Fruit fly (Drosophila melanogaster) whole organism, embryonic: ENCODE results near the gene CG31360.

Experiments used
- Abd-B ChIP-seq: fragments of 200-800 bp; sonication (Bioruptor generic); optimal IDR thresholded peaks from 2 replicates; lab custom pipeline; 2018; ENCODE audit warnings: missing biosample characterization, mild to moderate bottlenecking, missing genetic modification characterization, moderate library complexity
- BEAF-32 ChIP-seq: fragments of 200-800 bp; sonication (Bioruptor generic); optimal IDR thresholded peaks from 3 replicates; lab custom pipeline; 2017; ENCODE audit warnings: missing biosample characterization, missing genetic modification characterization, mild to moderate bottlenecking, moderate library complexity, missing genetic modification reagents
- Bgb ChIP-seq: fragments of 200-800 bp; sonication (Bioruptor generic); IDR thresholded peaks from 2 replicates; pipeline ENCODE4 v1.3.6; 2022; ENCODE audit warnings: missing biosample characterization, missing genetic modification characterization; ENCODE audit not compliant: partially characterized antibody
- CG10267 ChIP-seq: fragments of 200-800 bp; sonication (Bioruptor generic); optimal IDR thresholded peaks from 2 replicates; lab custom pipeline; 2018; ENCODE audit warnings: missing biosample characterization, mild to moderate bottlenecking, missing genetic modification characterization, moderate library complexity
- CG10543 ChIP-seq: fragments of 200-800 bp; sonication (Bioruptor generic); optimal IDR thresholded peaks from 3 replicates; lab custom pipeline; 2017; ENCODE audit warnings: missing biosample characterization, mild to moderate bottlenecking, missing genetic modification characterization, moderate library complexity
- CG10654 ChIP-seq: fragments of 200-800 bp; sonication (Bioruptor generic); optimal IDR thresholded peaks from 2 replicates; lab custom pipeline; 2016; ENCODE audit warnings: missing biosample characterization, missing genetic modification characterization
- CG12391 ChIP-seq: fragments of 200-800 bp; sonication (Bioruptor generic); optimal IDR thresholded peaks from 3 replicates; lab custom pipeline; 2018; ENCODE audit warnings: missing biosample characterization, mild to moderate bottlenecking, missing genetic modification characterization, moderate library complexity
- CG13287 ChIP-seq: fragments of 200-800 bp; sonication (Bioruptor generic); IDR thresholded peaks from 2 replicates; pipeline ENCODE4 v1.3.6; 2022; ENCODE audit warnings: missing biosample characterization, missing genetic modification characterization; ENCODE audit not compliant: partially characterized antibody
- CG13424 ChIP-seq: fragments of 200-800 bp; sonication (Bioruptor generic); optimal IDR thresholded peaks from 2 replicates; lab custom pipeline; 2019; ENCODE audit warnings: missing biosample characterization, mild to moderate bottlenecking, missing genetic modification characterization, moderate library complexity
- CG14710 ChIP-seq: fragments of 200-800 bp; sonication (Bioruptor generic); optimal IDR thresholded peaks from 3 replicates; lab custom pipeline; 2019; ENCODE audit warnings: missing biosample characterization, mild to moderate bottlenecking, missing genetic modification characterization, moderate library complexity
- CG17912 ChIP-seq: fragments of 200-800 bp; sonication (Bioruptor generic); optimal IDR thresholded peaks from 2 replicates; lab custom pipeline; 2018; ENCODE audit warnings: missing biosample characterization, mild to moderate bottlenecking, missing genetic modification characterization
- CG2116 ChIP-seq: fragments of 200-800 bp; sonication (Bioruptor generic); optimal IDR thresholded peaks from 3 replicates; lab custom pipeline; 2018; ENCODE audit warnings: missing biosample characterization, mild to moderate bottlenecking, missing genetic modification characterization
- CG2120 ChIP-seq: fragments of 200-800 bp; sonication (Bioruptor generic); optimal IDR thresholded peaks from 3 replicates; lab custom pipeline; 2016; ENCODE audit warnings: missing biosample characterization, missing genetic modification characterization
- CG2712 ChIP-seq: fragments of 200-800 bp; optimal IDR thresholded peaks from 3 replicates; lab custom pipeline; 2019; ENCODE audit warnings: missing biosample characterization, mild to moderate bottlenecking, missing genetic modification characterization, moderate library complexity
- CG30020 ChIP-seq: fragments of 200-800 bp; optimal IDR thresholded peaks from 2 replicates; lab custom pipeline; 2019; ENCODE audit warnings: missing biosample characterization, mild to moderate bottlenecking, missing genetic modification characterization, moderate library complexity
- CG31388 ChIP-seq: fragments of 200-800 bp; sonication (Bioruptor generic); optimal IDR thresholded peaks from 2 replicates; lab custom pipeline; 2016; ENCODE audit warnings: missing biosample characterization, missing genetic modification characterization
- CG32532 ChIP-seq: fragments of 200-800 bp; sonication (Bioruptor generic); IDR thresholded peaks from 2 replicates; pipeline ENCODE4 v1.3.6; 2022; ENCODE audit warnings: missing biosample characterization, missing genetic modification characterization
- CG34224 ChIP-seq: fragments of 200-800 bp; sonication (Bioruptor generic); IDR thresholded peaks from 3 replicates; pipeline ENCODE4 v1.3.6; 2022; ENCODE audit warnings: missing biosample characterization, missing genetic modification characterization; ENCODE audit not compliant: partially characterized antibody
- CG3726 ChIP-seq: fragments of 200-800 bp; sonication (Bioruptor generic); IDR thresholded peaks from 3 replicates; pipeline ENCODE4, ENCODE4 v1.3.6; 2022; ENCODE audit warnings: missing biosample characterization, missing genetic modification characterization
- CG3847 ChIP-seq: fragments of 200-800 bp; sonication (Bioruptor generic); IDR thresholded peaks from 2 replicates; pipeline ENCODE4 v1.3.6; 2022; ENCODE audit warnings: missing biosample characterization, missing genetic modification characterization
- CG4282 ChIP-seq: fragments of 200-800 bp; sonication (Bioruptor generic); optimal IDR thresholded peaks from 2 replicates; lab custom pipeline; 2016; ENCODE audit warnings: missing biosample characterization, missing genetic modification characterization
- CG4424 ChIP-seq: fragments of 200-800 bp; sonication (Bioruptor generic); optimal IDR thresholded peaks from 3 replicates; lab custom pipeline; 2016; ENCODE audit warnings: missing biosample characterization, missing genetic modification characterization
- CG6272 ChIP-seq: fragments of 200-800 bp; sonication (Bioruptor generic); IDR thresholded peaks from 2 replicates; pipeline ENCODE4 v1.3.6; 2022; ENCODE audit warnings: missing biosample characterization, missing genetic modification characterization
- CG6791 ChIP-seq: fragments of 200-800 bp; sonication (Bioruptor generic); IDR thresholded peaks from 3 replicates; pipeline ENCODE4 v1.3.6; 2022; ENCODE audit warnings: missing biosample characterization, missing genetic modification characterization; ENCODE audit not compliant: partially characterized antibody
- CG7963 ChIP-seq: fragments of 200-800 bp; sonication (Bioruptor generic); IDR thresholded peaks from 3 replicates; pipeline ENCODE4 v1.3.6; 2022; ENCODE audit warnings: missing biosample characterization, missing genetic modification characterization; ENCODE audit not compliant: partially characterized antibody
- CG8290 ChIP-seq, 3 experiments: fragments of 200-800 bp; sonication (Bioruptor generic); optimal IDR thresholded peaks; 2 replicates each; lab custom pipeline; 2016 to 2019; ENCODE audit warnings: missing biosample characterization in 3 of 3, missing genetic modification characterization in 3 of 3, mild to moderate bottlenecking in 2 of 3, moderate library complexity in 1 of 3
- CG8924 ChIP-seq: fragments of 200-800 bp; optimal IDR thresholded peaks from 3 replicates; lab custom pipeline; 2019; ENCODE audit warnings: missing biosample characterization, mild to moderate bottlenecking, missing genetic modification characterization, moderate library complexity
- Dbx ChIP-seq: fragments of 200-800 bp; sonication (Bioruptor generic); IDR thresholded peaks from 3 replicates; pipeline ENCODE4 v1.3.6; 2022; ENCODE audit warnings: missing biosample characterization, missing genetic modification characterization
- E2f1 ChIP-seq: fragments of 200-800 bp; sonication (Bioruptor generic); IDR thresholded peaks from 2 replicates; pipeline ENCODE4 v1.3.6; 2022; ENCODE audit warnings: missing biosample characterization, missing genetic modification characterization
- ERR ChIP-seq: fragments of 200-800 bp; sonication (Bioruptor generic); optimal IDR thresholded peaks from 2 replicates; lab custom pipeline; 2016; ENCODE audit warnings: missing biosample characterization, missing genetic modification characterization
- Elba2 ChIP-seq: fragments of 200-800 bp; sonication (Bioruptor generic); optimal IDR thresholded peaks from 3 replicates; lab custom pipeline; 2016; ENCODE audit warnings: missing biosample characterization, missing genetic modification characterization
- Ets97D ChIP-seq: fragments of 200-800 bp; sonication (Bioruptor generic); optimal IDR thresholded peaks from 3 replicates; lab custom pipeline; 2016; ENCODE audit warnings: missing biosample characterization, missing genetic modification characterization
- Fer3 ChIP-seq: fragments of 200-800 bp; sonication (Bioruptor generic); optimal IDR thresholded peaks from 2 replicates; lab custom pipeline; 2018; ENCODE audit warnings: missing biosample characterization, mild to moderate bottlenecking, missing genetic modification characterization, moderate library complexity
- Opbp ChIP-seq: fragments of 200-800 bp; sonication (Bioruptor generic); IDR thresholded peaks from 3 replicates; pipeline ENCODE4 v1.3.6; 2022; ENCODE audit warnings: missing biosample characterization, missing genetic modification characterization; ENCODE audit not compliant: partially characterized antibody
- Sox102F ChIP-seq: fragments of 200-800 bp; sonication (Bioruptor generic); optimal IDR thresholded peaks from 2 replicates; lab custom pipeline; 2018; ENCODE audit warnings: missing biosample characterization, mild to moderate bottlenecking, missing genetic modification characterization, moderate library complexity
- Sry-δ ChIP-seq: fragments of 200-800 bp; sonication (Bioruptor generic); optimal IDR thresholded peaks from 2 replicates; lab custom pipeline; 2016; ENCODE audit warnings: missing biosample characterization, missing genetic modification characterization
- Taf1 ChIP-seq: fragments of 200-800 bp; sonication (Bioruptor generic); IDR thresholded peaks from 2 replicates; pipeline ENCODE4 v1.3.6; 2022; ENCODE audit warnings: missing biosample characterization, missing genetic modification characterization
- aop ChIP-seq: fragments of 200-800 bp; sonication (Bioruptor generic); IDR thresholded peaks from 2 replicates; pipeline ENCODE4 v1.3.6; 2022; ENCODE audit warnings: missing biosample characterization, missing genetic modification characterization
- gcm ChIP-seq: fragments of 200-800 bp; sonication (Bioruptor generic); optimal IDR thresholded peaks from 2 replicates; lab custom pipeline; 2019; ENCODE audit warnings: missing biosample characterization, mild to moderate bottlenecking, missing genetic modification characterization, moderate library complexity
- gem ChIP-seq: fragments of 200-800 bp; sonication (Bioruptor generic); optimal IDR thresholded peaks from 2 replicates; lab custom pipeline; 2019; ENCODE audit warnings: missing biosample characterization, mild to moderate bottlenecking, missing genetic modification characterization, moderate library complexity
- inv ChIP-seq: fragments of 200-800 bp; sonication (Bioruptor generic); IDR thresholded peaks from 2 replicates; pipeline ENCODE4 v1.3.6; 2022; ENCODE audit warnings: missing biosample characterization, missing genetic modification characterization; ENCODE audit not compliant: partially characterized antibody
- lilli ChIP-seq: fragments of 200-800 bp; sonication (Bioruptor generic); optimal IDR thresholded peaks from 3 replicates; lab custom pipeline; 2016; ENCODE audit warnings: missing biosample characterization, missing genetic modification characterization
- sisA ChIP-seq: fragments of 200-800 bp; sonication (Bioruptor generic); IDR thresholded peaks from 2 replicates; pipeline ENCODE4 v1.3.6; 2022; ENCODE audit warnings: missing biosample characterization, missing genetic modification characterization
- trem ChIP-seq: fragments of 200-800 bp; optimal IDR thresholded peaks from 3 replicates; lab custom pipeline; 2019; ENCODE audit warnings: missing biosample characterization, mild to moderate bottlenecking, missing genetic modification characterization, moderate library complexity
- vnd ChIP-seq: fragments of 200-800 bp; sonication (Bioruptor generic); IDR thresholded peaks from 3 replicates; pipeline ENCODE4 v1.3.6; 2022; ENCODE audit warnings: missing biosample characterization, missing genetic modification characterization; ENCODE audit not compliant: partially characterized antibody
- vvl ChIP-seq: fragments of 200-800 bp; sonication (Bioruptor generic); IDR thresholded peaks from 2 replicates; pipeline ENCODE4 v1.3.6; 2022; ENCODE audit warnings: missing biosample characterization, missing genetic modification characterization
- zen2 ChIP-seq: fragments of 200-800 bp; sonication (Bioruptor generic); IDR thresholded peaks from 3 replicates; pipeline ENCODE4 v1.3.6; 2022; ENCODE audit warnings: missing biosample characterization, missing genetic modification characterization; ENCODE audit not compliant: partially characterized antibody

CG31360 gene

dm6 chr3R:17682244-17682773 lies 2.6 kb upstream of the CG31360 start, which contains the start of the genes alt and CG7655 (continued):
- TF ChIP-seq CG6272 (GFP tag; lab: Robert Waterston, UW) = no peak
- TF ChIP-seq CG10267 (tag; lab: Kevin White, UChicago) = peak; percentile 62
- no peak for TF ChIP-seq CG3726 (GFP tag; lab: Robert Waterston, UW)
- no peak for TF ChIP-seq Fer3 (tag; lab: Kevin White, UChicago)
- TF ChIP-seq CG10543 = peak; percentile 28
- TF ChIP-seq CG4282 = peak; percentile 25
- TF ChIP-seq Abd-B (GFP tag; lab: Kevin White, UChicago) = no peak
- no peak for TF ChIP-seq aop (GFP tag; lab: Robert Waterston, UW)
- TF ChIP-seq CG31388 = no peak
- TF ChIP-seq gem (tag; lab: Kevin White, UChicago) = peak; percentile 15
- peak; percentile 45 for TF ChIP-seq CG13424 (tag; lab: Kevin White, UChicago)
- TF ChIP-seq, all 482 proteins: peak for 110

dm6 chr3R:17686875-17687274 lies 2.0 kb downstream of the CG31360 start, which contains the start of gene CG31249:
TSS of gene CG31249 (minus strand) at chr3R:17687071.
- TF ChIP-seq CG17912 (GFP tag; lab: Kevin White, UChicago) (no peak), CG2712 (tag; lab: Kevin White, UChicago) (peak; percentile 4), Elba2 (GFP tag; lab: Kevin White, UChicago) (peak; percentile 60), Opbp (GFP tag; lab: Robert Waterston, UW) (peak; percentile 66; the same call in 2 of the 3 replicates), CG2120 (GFP tag; lab: Kevin White, UChicago) (peak; percentile 54), inv (GFP tag; lab: Robert Waterston, UW) (peak; percentile 34; the same call in 1 of the 2 replicates), gcm (GFP tag; lab: Kevin White, UChicago) (no peak), Bgb (peak; percentile 80), CG32532 (GFP tag; lab: Robert Waterston, UW) (peak; percentile 40; the same call in 1 of the 2 replicates), CG14710 (tag; lab: Kevin White, UChicago) (peak; percentile 18), BEAF-32 (GFP tag; lab: Kevin White, UChicago) (peak; percentile 78), CG6791 (GFP tag; lab: Robert Waterston, UW) (peak; percentile 79), sisA (GFP tag; lab: Robert Waterston, UW) (no peak), lilli (peak; percentile 44), CG13287 (GFP tag; lab: Robert Waterston, UW) (peak; percentile 87), CG8290 (GFP tag; optimal IDR thresholded peaks at IDR 0.05; lab: Kevin White, UChicago) (peak; percentile 13), CG8290 (tag; optimal IDR thresholded peaks at IDR 0.05; lab: Kevin White, UChicago) (no peak), CG4424 (GFP tag; lab: Kevin White, UChicago) (peak; percentile 44), Ets97D (GFP tag; lab: Kevin White, UChicago) (peak; percentile 9), vnd (GFP tag; lab: Robert Waterston, UW) (peak; percentile 32; the same call in 1 of the 3 replicates), zen2 (GFP tag; lab: Robert Waterston, UW) (peak; percentile 73; the same call in 2 of the 3 replicates), CG12391 (tag; lab: Kevin White, UChicago) (peak; percentile 43), trem (peak; percentile 98), Taf1 (GFP tag; lab: Robert Waterston, UW) (no peak), Sry-δ (GFP tag; lab: Kevin White, UChicago) (peak; percentile 69), CG2116 (GFP tag; lab: Kevin White, UChicago) (peak; percentile 43), ERR (no peak), Dbx (GFP tag; lab: Robert Waterston, UW) (peak; percentile 27; the same call in 1 of the 3 replicates), CG10654 (GFP tag; lab: Kevin White, UChicago) (no peak), CG8924 (tag; lab: Kevin White, UChicago) (no peak), vvl (GFP tag; lab: Robert Waterston, UW) (peak; percentile 39; the same call in 1 of the 2 replicates), E2f1 (no peak), CG34224 (peak; percentile 83), Sox102F (GFP tag; lab: Kevin White, UChicago) (no peak), CG3847 (GFP tag; lab: Robert Waterston, UW) (peak; percentile 22; the same call in 1 of the 2 replicates), CG30020 (tag; lab: Kevin White, UChicago) (peak; percentile 33), CG7963 (GFP tag; lab: Robert Waterston, UW) (0 out of 3 replicates have a peak, but pooled peaks have one; percentile 45)
